Worm (Caenorhabditis elegans) whole organism, L3 larva: Measurements from ENCODE around the gene F56F11.1.

ENCODE experiments used
- daf-12 ChIP-seq: fragments of 150-350 bp; optimal IDR thresholded peaks from 2 replicates; lab custom pipeline; 2014; ENCODE audit warnings: missing biosample characterization, missing genetic modification reagents, missing genetic modification characterization
- nhr-12 ChIP-seq: fragments of 150-350 bp; optimal IDR thresholded peaks from 2 replicates; lab custom pipeline; 2014; ENCODE audit warnings: missing biosample characterization, missing genetic modification characterization
- snpc-4 ChIP-seq: fragments of 150-350 bp; optimal IDR thresholded peaks from 2 replicates; lab custom pipeline; 2014; ENCODE audit warnings: missing biosample characterization, missing genetic modification characterization
- ztf-4 ChIP-seq: fragments of 150-350 bp; optimal IDR thresholded peaks from 2 replicates; lab custom pipeline; 2014; ENCODE audit warnings: missing biosample characterization, missing genetic modification characterization

ce11 chrIII:2891443-2891842 is at the start of gene F56F11.1:
- TF ChIP-seq ztf-4 (tag; lab: Kevin White, UChicago) (no peak), nhr-12 (no peak), snpc-4 (tag; lab: Kevin White, UChicago) (no peak), daf-12 (no peak)
